ENCODE assay signal across 1 worm cellular context in genomic region chrV:1821287-1821686, ce11.
TF ChIP-seq lines count a peak whose summit lies in the region.

TSS of gene gly-7 (minus strand) at chrV:1821323.
TSS of gene mrpl-39 (plus strand) at chrV:1821579.

TF ChIP-seq in whole organism, L1 larva, 84 proteins besides CTCF, POLR2A, EP300 and RAD21 (continued from another document):
- no peak for TF ChIP-seq egl-13 (tag; optimal IDR thresholded peaks at IDR 0.05; lab: Kevin White, UChicago)
- no peak for TF ChIP-seq alr-1 (tag; optimal IDR thresholded peaks at IDR 0.05; lab: Kevin White, UChicago; ENCODE audit: borderline replicate concordance)
- TF ChIP-seq nhr-85 (tag; lab: Kevin White, UChicago): peak; percentile 6
- TF ChIP-seq nhr-19 (GFP tag; conservative IDR thresholded peaks at IDR 0.05; lab: Robert Waterston, UW): no peak; the same call in 1 of the 2 replicates
- peak; percentile 32 for TF ChIP-seq tbx-2 (tag; optimal IDR thresholded peaks at IDR 0.05; lab: Kevin White, UChicago)
- TF ChIP-seq jun-1 (tag; optimal IDR thresholded peaks at IDR 0.05; lab: Kevin White, UChicago): no peak
- no peak for TF ChIP-seq pqm-1 (tag; optimal IDR thresholded peaks at IDR 0.05; lab: Kevin White, UChicago)
- TF ChIP-seq lin-35 (GFP tag; optimal IDR thresholded peaks at IDR 0.05; lab: Kevin White, UChicago): peak; percentile 15 to 52
- no peak for TF ChIP-seq ceh-90 (tag; optimal IDR thresholded peaks at IDR 0.05; lab: Kevin White, UChicago)
- no peak for TF ChIP-seq elt-2 (tag; optimal IDR thresholded peaks at IDR 0.05; lab: Kevin White, UChicago)
- no peak for TF ChIP-seq nhr-76 (tag; optimal IDR thresholded peaks at IDR 0.05; lab: Kevin White, UChicago)
- TF ChIP-seq nhr-12 (tag; optimal IDR thresholded peaks at IDR 0.05; lab: Kevin White, UChicago): no peak
- no peak for TF ChIP-seq tlp-1 (tag; optimal IDR thresholded peaks at IDR 0.05; lab: Kevin White, UChicago)
- no peak for TF ChIP-seq egl-27 (tag; optimal IDR thresholded peaks at IDR 0.05; lab: Kevin White, UChicago)
- no peak for TF ChIP-seq Y116A8C.19 (tag; optimal IDR thresholded peaks at IDR 0.05; lab: Kevin White, UChicago; ENCODE audit: borderline replicate concordance)
- no peak for TF ChIP-seq lin-15B (tag; optimal IDR thresholded peaks at IDR 0.05; lab: Kevin White, UChicago)
- no peak for TF ChIP-seq aha-1 (tag; optimal IDR thresholded peaks at IDR 0.05; lab: Kevin White, UChicago)
- no peak for TF ChIP-seq fkh-8 (tag; optimal IDR thresholded peaks at IDR 0.05; lab: Kevin White, UChicago)
- TF ChIP-seq hpl-2 (GFP tag; optimal IDR thresholded peaks at IDR 0.05; lab: Kevin White, UChicago): no peak
- TF ChIP-seq ceh-82 (tag; optimal IDR thresholded peaks at IDR 0.05; lab: Kevin White, UChicago): peak in 1 of 3 experiments; percentile 27
- peak; percentile 2 for TF ChIP-seq nhr-90 (tag; optimal IDR thresholded peaks at IDR 0.05; lab: Kevin White, UChicago; ENCODE audit: poor library complexity)
- TF ChIP-seq sup-37 (GFP tag; optimal IDR thresholded peaks at IDR 0.05; lab: Kevin White, UChicago): no peak
- TF ChIP-seq unc-30 (tag; optimal IDR thresholded peaks at IDR 0.05; lab: Kevin White, UChicago): no peak
- peak; percentile 21 for TF ChIP-seq dsc-1 (tag; optimal IDR thresholded peaks at IDR 0.05; lab: Kevin White, UChicago)
- TF ChIP-seq ama-1 (optimal IDR thresholded peaks at IDR 0.05; lab: Kevin White, UChicago): no peak
- no peak for TF ChIP-seq mef-2 (tag; optimal IDR thresholded peaks at IDR 0.05; lab: Kevin White, UChicago)
- TF ChIP-seq zip-4 (GFP tag; optimal IDR thresholded peaks at IDR 0.05; lab: Kevin White, UChicago): no peak
- no peak for TF ChIP-seq isw-1 (GFP tag; IDR thresholded peaks at IDR 0.05; lab: Robert Waterston, UW)
- TF ChIP-seq unc-98 (GFP tag; IDR thresholded peaks at IDR 0.05; lab: Robert Waterston, UW): no peak
- TF ChIP-seq lin-39 (tag; optimal IDR thresholded peaks at IDR 0.05; lab: Kevin White, UChicago): no peak
- no peak for TF ChIP-seq ceh-8 (GFP tag; optimal IDR thresholded peaks at IDR 0.05; lab: Kevin White, UChicago)
- peak; percentile 33 for TF ChIP-seq nhr-47 (tag; optimal IDR thresholded peaks at IDR 0.05; lab: Kevin White, UChicago)
- no peak for TF ChIP-seq nhr-71 (tag; optimal IDR thresholded peaks at IDR 0.05; lab: Kevin White, UChicago)
- TF ChIP-seq nhr-11 (tag; optimal IDR thresholded peaks at IDR 0.05; lab: Kevin White, UChicago): no peak
- no peak for TF ChIP-seq unc-86 (tag; optimal IDR thresholded peaks at IDR 0.05; lab: Kevin White, UChicago)
- no peak for TF ChIP-seq sptf-1 (tag; optimal IDR thresholded peaks at IDR 0.05; lab: Kevin White, UChicago)
- peak; percentile 53 for TF ChIP-seq rnt-1 (tag; optimal IDR thresholded peaks at IDR 0.05; lab: Kevin White, UChicago)
- peak; percentile 20 for TF ChIP-seq unc-130 (tag; optimal IDR thresholded peaks at IDR 0.05; lab: Kevin White, UChicago)
- TF ChIP-seq C04F5.9 (tag; optimal IDR thresholded peaks at IDR 0.05; lab: Kevin White, UChicago): no peak
- TF ChIP-seq blmp-1 (tag; optimal IDR thresholded peaks at IDR 0.05; lab: Kevin White, UChicago): no peak
- TF ChIP-seq C34B4.2 (tag; optimal IDR thresholded peaks at IDR 0.05; lab: Kevin White, UChicago): no peak
- no peak for TF ChIP-seq nhr-237 (tag; optimal IDR thresholded peaks at IDR 0.05; lab: Kevin White, UChicago)
- peak; percentile 21 to 52 for TF ChIP-seq efl-1 (optimal IDR thresholded peaks at IDR 0.05; lab: Kevin White, UChicago)
- peak; percentile 45 to 93 for TF ChIP-seq efl-1 (GFP tag; optimal IDR thresholded peaks at IDR 0.05 in 1 of 2; lab: Kevin White, UChicago)
- no peak for TF ChIP-seq hlh-4 (tag; optimal IDR thresholded peaks at IDR 0.05; lab: Kevin White, UChicago)
- peak; percentile 48 for TF ChIP-seq snu-23 (GFP tag; optimal IDR thresholded peaks at IDR 0.05; lab: Kevin White, UChicago)
- TF ChIP-seq mab-9 (GFP tag; IDR thresholded peaks at IDR 0.05; lab: Robert Waterston, UW): no peak
- TF ChIP-seq irx-1 (tag; optimal IDR thresholded peaks at IDR 0.05; lab: Kevin White, UChicago): no peak
- no peak for TF ChIP-seq ceh-88 (GFP tag; IDR thresholded peaks at IDR 0.05; lab: Robert Waterston, UW)
- no peak for TF ChIP-seq lir-3 (tag; optimal IDR thresholded peaks at IDR 0.05; lab: Kevin White, UChicago; ENCODE audit: poor library complexity)
- no peak for TF ChIP-seq sox-4 (tag; optimal IDR thresholded peaks at IDR 0.05; lab: Kevin White, UChicago)
- no peak for TF ChIP-seq snpc-4 (tag; optimal IDR thresholded peaks at IDR 0.05; lab: Kevin White, UChicago)
- TF ChIP-seq grh-1 (GFP tag; IDR thresholded peaks at IDR 0.05; lab: Robert Waterston, UW): no peak
- TF ChIP-seq efl-3 (GFP tag; optimal IDR thresholded peaks at IDR 0.05; lab: Kevin White, UChicago): no peak
- no peak for TF ChIP-seq mep-1 (tag; optimal IDR thresholded peaks at IDR 0.05; lab: Kevin White, UChicago)
- no peak for TF ChIP-seq zag-1 (tag; optimal IDR thresholded peaks at IDR 0.05; lab: Kevin White, UChicago)
- TF ChIP-seq fkh-10 (GFP tag; optimal IDR thresholded peaks at IDR 0.05; lab: Kevin White, UChicago): no peak
- TF ChIP-seq dpl-1 (GFP tag; optimal IDR thresholded peaks at IDR 0.05; lab: Kevin White, UChicago): peak in 2 of 3 experiments; percentile 34 to 48
- no peak for TF ChIP-seq vab-15 (tag; optimal IDR thresholded peaks at IDR 0.05; lab: Kevin White, UChicago)
- TF ChIP-seq nhr-20 (tag; optimal IDR thresholded peaks at IDR 0.05; lab: Kevin White, UChicago): peak; percentile 30
- peak; percentile 11 for TF ChIP-seq C16A3.4 (tag; optimal IDR thresholded peaks at IDR 0.05; lab: Kevin White, UChicago)
- no peak for TF ChIP-seq lin-13 (GFP tag; optimal IDR thresholded peaks at IDR 0.05; lab: Kevin White, UChicago)
- no peak for TF ChIP-seq ets-5 (GFP tag; IDR thresholded peaks at IDR 0.05; lab: Robert Waterston, UW)
- TF ChIP-seq pax-3 (tag; optimal IDR thresholded peaks at IDR 0.05; lab: Kevin White, UChicago): no peak
- TF ChIP-seq fkh-4 (tag; optimal IDR thresholded peaks at IDR 0.05; lab: Kevin White, UChicago; ENCODE audit: borderline replicate concordance): no peak
- no peak for TF ChIP-seq nhr-77 (tag; optimal IDR thresholded peaks at IDR 0.05; lab: Kevin White, UChicago)
- TF ChIP-seq fos-1 (tag; optimal IDR thresholded peaks at IDR 0.05; lab: Kevin White, UChicago): no peak
